Worm (Caenorhabditis elegans): Measurements from ENCODE around the gene zyg-9.
"Not testable (repeated sequence)": the region's sequence is repeated elsewhere in the genome, so short reads cannot be mapped to it uniquely, and the experiment has no call there.

DNA sequence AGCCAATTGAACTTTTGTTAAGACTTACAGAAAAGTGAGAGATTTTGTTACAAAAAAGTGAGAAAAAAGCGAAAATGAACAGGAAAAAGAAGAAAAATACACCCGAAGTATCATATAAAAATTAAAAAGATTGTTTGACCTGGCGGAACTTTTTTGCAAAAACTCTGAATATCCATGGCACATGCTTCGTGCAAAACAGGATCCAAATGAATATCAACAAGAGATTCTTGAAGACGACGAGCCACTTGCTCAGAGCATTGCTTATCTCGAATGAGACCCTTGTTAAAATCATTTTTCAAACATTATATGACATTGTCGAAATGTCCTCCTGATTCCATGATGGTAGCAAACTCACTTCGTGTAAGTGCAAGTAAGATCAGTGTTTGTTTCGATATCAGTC, 37.8 kb upstream of the zyg-9 start, which contains the start of gene F14E5.8:
- not testable (repeated sequence) for TF ChIP-seq bed-3 (GFP tag; optimal IDR thresholded peaks at IDR 0.05); mep-1 (tag; optimal IDR thresholded peaks at IDR 0.05); lin-13 (tag; optimal IDR thresholded peaks at IDR 0.05); sptf-1 (tag; optimal IDR thresholded peaks at IDR 0.05); ces-1 (GFP tag; optimal IDR thresholded peaks at IDR 0.05); elt-3 (tag; optimal IDR thresholded peaks at IDR 0.05)

Data from whole organism, mixed stage, embryonic.